Worm (Caenorhabditis elegans) whole organism, late embryonic: ENCODE measurements around the gene coh-4.

Source experiments
- fkh-6 ChIP-seq: sonication (generic microtip); optimal IDR thresholded peaks from 2 replicates; lab custom pipeline; 2016; ENCODE audit warnings: missing genetic modification characterization, missing compliant biosample characterization
- hlh-30 ChIP-seq: sonication (generic microtip); optimal IDR thresholded peaks from 2 replicates; lab custom pipeline; 2017; ENCODE audit warnings: antibody characterized with exemption, missing genetic modification characterization, missing compliant biosample characterization; ENCODE audit not compliant: insufficient read depth
- lin-11 ChIP-seq: fragments of 200-800 bp; sonication (Bioruptor generic); optimal IDR thresholded peaks from 2 replicates; lab custom pipeline; 2018; ENCODE audit warnings: mild to moderate bottlenecking, missing genetic modification characterization, missing compliant biosample characterization

DNA sequence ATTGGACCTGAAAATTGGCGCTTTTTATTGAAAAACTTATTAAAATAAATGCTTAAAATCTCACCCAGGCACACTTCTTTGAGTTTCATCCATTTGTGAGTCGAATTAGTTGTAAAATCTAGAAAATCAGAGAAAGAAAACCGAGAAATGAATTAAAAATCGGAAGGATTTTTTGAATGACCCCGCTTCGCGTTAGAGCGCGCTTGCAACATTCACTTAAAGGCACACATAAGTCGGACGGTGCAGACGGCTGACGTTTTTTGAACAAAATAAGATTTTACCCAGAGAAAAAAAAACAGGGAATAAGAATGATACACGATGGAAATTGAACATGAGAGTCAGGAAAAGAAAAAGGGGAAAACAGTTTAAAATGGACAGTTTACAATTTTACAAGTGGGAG lies 5.8 kb downstream of the coh-4 start:
- no peak for TF ChIP-seq hlh-30 (tag; lab: Kevin White, UChicago)
- no peak for TF ChIP-seq lin-11 (tag; lab: Kevin White, UChicago)
- TF ChIP-seq fkh-6 (tag; lab: Kevin White, UChicago), result no peak
